Fruit fly (Drosophila melanogaster) whole organism, embryonic: Measurements from ENCODE around the gene CG32811.
A peak's percentile ranks its signal among the peaks of the same experiment; 100 is the strongest.

Source experiments
- Atf3 ChIP-seq: fragments of 200-800 bp; sonication (Bioruptor generic); optimal IDR thresholded peaks from 3 replicates; lab custom pipeline; 2016; ENCODE audit warnings: missing biosample characterization, missing genetic modification characterization
- B-H2 ChIP-seq: fragments of 200-800 bp; sonication (Bioruptor generic); optimal IDR thresholded peaks from 2 replicates; lab custom pipeline; 2018; ENCODE audit warnings: missing biosample characterization, mild to moderate bottlenecking, missing genetic modification characterization
- BEAF-32 ChIP-seq: fragments of 200-800 bp; sonication (Bioruptor generic); optimal IDR thresholded peaks from 3 replicates; lab custom pipeline; 2017; ENCODE audit warnings: missing biosample characterization, missing genetic modification characterization, mild to moderate bottlenecking, moderate library complexity, missing genetic modification reagents
- BtbVII ChIP-seq: fragments of 200-800 bp; sonication (Bioruptor generic); optimal IDR thresholded peaks from 3 replicates; lab custom pipeline; 2017; ENCODE audit warnings: missing biosample characterization, mild to moderate bottlenecking, missing genetic modification characterization
- CG10147 ChIP-seq: fragments of 200-800 bp; sonication (Bioruptor generic); optimal IDR thresholded peaks from 2 replicates; lab custom pipeline; 2019; ENCODE audit warnings: missing biosample characterization, mild to moderate bottlenecking, missing genetic modification characterization, moderate library complexity
- CG10565 ChIP-seq: fragments of 200-800 bp; sonication (Bioruptor generic); optimal IDR thresholded peaks from 3 replicates; lab custom pipeline; 2016; ENCODE audit warnings: missing biosample characterization, mild to moderate bottlenecking, missing genetic modification characterization
- CG11504 ChIP-seq: fragments of 200-800 bp; sonication (Bioruptor generic); optimal IDR thresholded peaks from 3 replicates; lab custom pipeline; 2019; ENCODE audit warnings: missing biosample characterization, mild to moderate bottlenecking, missing genetic modification characterization, moderate library complexity
- CG11723 ChIP-seq: fragments of 200-800 bp; sonication (Bioruptor generic); optimal IDR thresholded peaks from 2 replicates; lab custom pipeline; 2017; ENCODE audit warnings: missing biosample characterization, mild to moderate bottlenecking, missing genetic modification characterization
- CG13424 ChIP-seq: fragments of 200-800 bp; sonication (Bioruptor generic); optimal IDR thresholded peaks from 2 replicates; lab custom pipeline; 2019; ENCODE audit warnings: missing biosample characterization, mild to moderate bottlenecking, missing genetic modification characterization, moderate library complexity
- CG15011 ChIP-seq: fragments of 200-800 bp; sonication (Bioruptor generic); optimal IDR thresholded peaks from 3 replicates; lab custom pipeline; 2018; ENCODE audit warnings: missing biosample characterization, mild to moderate bottlenecking, missing genetic modification characterization
- CG17359 ChIP-seq: fragments of 200-800 bp; sonication (Bioruptor generic); optimal IDR thresholded peaks from 3 replicates; lab custom pipeline; 2018; ENCODE audit warnings: missing biosample characterization, mild to moderate bottlenecking, missing genetic modification characterization, moderate library complexity
- CG17612 ChIP-seq: fragments of 200-800 bp; sonication (Bioruptor generic); IDR thresholded peaks from 2 replicates; pipeline ENCODE4 v1.3.6; 2022; ENCODE audit warnings: missing biosample characterization, missing genetic modification characterization
- CG18476 ChIP-seq: fragments of 200-800 bp; sonication (Bioruptor generic); optimal IDR thresholded peaks from 2 replicates; lab custom pipeline; 2016; ENCODE audit warnings: missing biosample characterization, mild to moderate bottlenecking, missing genetic modification characterization
- CG18764 ChIP-seq: fragments of 200-800 bp; sonication (Bioruptor generic); optimal IDR thresholded peaks from 3 replicates; lab custom pipeline; 2016; ENCODE audit warnings: missing biosample characterization, missing genetic modification characterization
- CG31224 ChIP-seq: fragments of 200-800 bp; sonication (Bioruptor generic); IDR thresholded peaks from 2 replicates; pipeline ENCODE4 v1.3.6; 2022; ENCODE audit warnings: missing biosample characterization, missing genetic modification characterization
- CG32767 ChIP-seq: fragments of 200-800 bp; sonication (Bioruptor generic); IDR thresholded peaks from 2 replicates; pipeline ENCODE4 v1.3.6; 2022; ENCODE audit warnings: missing biosample characterization, missing genetic modification characterization
- CG32772 ChIP-seq: fragments of 200-800 bp; sonication (Bioruptor generic); IDR thresholded peaks from 2 replicates; pipeline ENCODE4 v1.3.6; 2022; ENCODE audit warnings: missing biosample characterization, missing genetic modification characterization
- CG4404 ChIP-seq: fragments of 200-800 bp; sonication (Bioruptor generic); IDR thresholded peaks from 2 replicates; pipeline ENCODE4 v1.3.6; 2022; ENCODE audit warnings: missing biosample characterization, missing genetic modification characterization
- CG5245 ChIP-seq: fragments of 200-800 bp; sonication (Bioruptor generic); optimal IDR thresholded peaks from 3 replicates; lab custom pipeline; 2016; ENCODE audit warnings: missing biosample characterization, missing genetic modification characterization
- CG6272 ChIP-seq: fragments of 200-800 bp; sonication (Bioruptor generic); IDR thresholded peaks from 2 replicates; pipeline ENCODE4 v1.3.6; 2022; ENCODE audit warnings: missing biosample characterization, missing genetic modification characterization
- CG7556 ChIP-seq: fragments of 200-800 bp; sonication (Bioruptor generic); optimal IDR thresholded peaks from 2 replicates; lab custom pipeline; 2017; ENCODE audit warnings: missing biosample characterization, mild to moderate bottlenecking, missing genetic modification characterization
- CG7987 ChIP-seq: fragments of 200-800 bp; sonication (Bioruptor generic); optimal IDR thresholded peaks from 2 replicates; lab custom pipeline; 2018; ENCODE audit warnings: missing biosample characterization, mild to moderate bottlenecking, missing genetic modification characterization, moderate library complexity
- CG9727 ChIP-seq: fragments of 200-800 bp; sonication (Bioruptor generic); optimal IDR thresholded peaks from 3 replicates; lab custom pipeline; 2017; ENCODE audit warnings: missing biosample characterization, mild to moderate bottlenecking, missing genetic modification characterization
- CHES-1-like ChIP-seq: fragments of 200-800 bp; sonication (Bioruptor generic); optimal IDR thresholded peaks from 2 replicates; lab custom pipeline; 2016; ENCODE audit warnings: missing biosample characterization, missing genetic modification characterization
- Elba2 ChIP-seq: fragments of 200-800 bp; sonication (Bioruptor generic); optimal IDR thresholded peaks from 3 replicates; lab custom pipeline; 2016; ENCODE audit warnings: missing biosample characterization, missing genetic modification characterization
- Ets97D ChIP-seq: fragments of 200-800 bp; sonication (Bioruptor generic); optimal IDR thresholded peaks from 3 replicates; lab custom pipeline; 2016; ENCODE audit warnings: missing biosample characterization, missing genetic modification characterization
- H15 ChIP-seq: fragments of 200-800 bp; sonication (Bioruptor generic); IDR thresholded peaks from 3 replicates; pipeline ENCODE4 v1.3.6; 2022; ENCODE audit warnings: missing biosample characterization, missing genetic modification characterization
- Hmx ChIP-seq: fragments of 200-800 bp; sonication (Bioruptor generic); optimal IDR thresholded peaks from 2 replicates; lab custom pipeline; 2016; ENCODE audit warnings: missing biosample characterization, missing genetic modification characterization
- Hr39 ChIP-seq: fragments of >200 bp; optimal IDR thresholded peaks from 2 replicates; lab custom pipeline; 2017
- Hr78 ChIP-seq, 2 experiments: fragments of 200-800 bp in 1 of 2; fragments of >200 bp in 1 of 2; sonication (Bioruptor generic) in 1 of 2; optimal IDR thresholded peaks; 2 replicates each; lab custom pipeline; 2017 to 2019; ENCODE audit warnings: missing biosample characterization in 2 of 2, missing genetic modification characterization in 2 of 2, mild to moderate bottlenecking in 1 of 2, moderate library complexity in 1 of 2
- Meics ChIP-seq: fragments of 200-800 bp; sonication (Bioruptor generic); optimal IDR thresholded peaks from 2 replicates; lab custom pipeline; 2017; ENCODE audit warnings: missing biosample characterization, mild to moderate bottlenecking, missing genetic modification characterization
- NfI ChIP-seq: fragments of 200-800 bp; sonication (Bioruptor generic); optimal IDR thresholded peaks from 3 replicates; lab custom pipeline; 2018; ENCODE audit warnings: missing biosample characterization, mild to moderate bottlenecking, missing genetic modification characterization, moderate library complexity
- Rfx ChIP-seq: fragments of 200-800 bp; sonication (Bioruptor generic); IDR thresholded peaks from 2 replicates; pipeline ENCODE4 v1.3.6; 2022; ENCODE audit warnings: missing biosample characterization, missing genetic modification characterization
- Six4 ChIP-seq: fragments of 200-800 bp; sonication (Bioruptor generic); optimal IDR thresholded peaks from 2 replicates; lab custom pipeline; 2016; ENCODE audit warnings: missing biosample characterization, missing genetic modification characterization
- TFAM ChIP-seq: fragments of 200-800 bp; sonication (Bioruptor generic); optimal IDR thresholded peaks from 2 replicates; lab custom pipeline; 2017; ENCODE audit warnings: missing biosample characterization, missing genetic modification characterization, inconsistent platforms
- YL-1 ChIP-seq: fragments of 200-800 bp; sonication (Bioruptor generic); optimal IDR thresholded peaks from 3 replicates; lab custom pipeline; 2017; ENCODE audit warnings: missing biosample characterization, mild to moderate bottlenecking, missing genetic modification characterization
- ash1 ChIP-seq: fragments of 200-800 bp; sonication (Bioruptor generic); optimal IDR thresholded peaks from 2 replicates; lab custom pipeline; 2018; ENCODE audit warnings: missing biosample characterization, mild to moderate bottlenecking, missing genetic modification characterization
- bsh ChIP-seq, 2 experiments: fragments of 200-800 bp; sonication (Bioruptor generic); optimal IDR thresholded peaks; 2 replicates each; lab custom pipeline; 2017 to 2018; ENCODE audit warnings: mild to moderate bottlenecking in 2 of 2, missing biosample characterization in 2 of 2, missing genetic modification characterization in 2 of 2, moderate library complexity in 1 of 2
- chn ChIP-seq: fragments of 200-800 bp; sonication (Bioruptor generic); optimal IDR thresholded peaks from 2 replicates; lab custom pipeline; 2016; ENCODE audit warnings: missing biosample characterization, missing genetic modification characterization
- dysf ChIP-seq: fragments of 200-800 bp; sonication (Bioruptor generic); IDR thresholded peaks from 3 replicates; pipeline ENCODE4 v1.3.6; 2022; ENCODE audit warnings: missing biosample characterization, missing genetic modification characterization
- ewg ChIP-seq: fragments of 200-800 bp; sonication (Bioruptor generic); optimal IDR thresholded peaks from 3 replicates; lab custom pipeline; 2017; ENCODE audit warnings: mild to moderate bottlenecking, missing biosample characterization, missing genetic modification reagents, missing genetic modification characterization
- fd3F ChIP-seq: fragments of 200-800 bp; sonication (Bioruptor generic); optimal IDR thresholded peaks from 2 replicates; lab custom pipeline; 2018; ENCODE audit warnings: missing biosample characterization, mild to moderate bottlenecking, missing genetic modification characterization, moderate library complexity
- gt ChIP-seq: fragments of 200-800 bp; sonication (Bioruptor generic); IDR thresholded peaks from 2 replicates; pipeline ENCODE4 v1.3.6; 2022; ENCODE audit warnings: missing biosample characterization, missing genetic modification characterization
- phol ChIP-seq: fragments of 200-800 bp; sonication (Bioruptor generic); optimal IDR thresholded peaks from 3 replicates; lab custom pipeline; 2018; ENCODE audit warnings: missing biosample characterization, mild to moderate bottlenecking, missing genetic modification characterization, moderate library complexity
- pzg ChIP-seq: fragments of 200-800 bp; sonication (Bioruptor generic); optimal IDR thresholded peaks from 3 replicates; lab custom pipeline; 2018; ENCODE audit warnings: missing biosample characterization, mild to moderate bottlenecking, missing genetic modification characterization, moderate library complexity
- salm ChIP-seq: fragments of 200-800 bp; sonication (Bioruptor generic); optimal IDR thresholded peaks from 2 replicates; lab custom pipeline; 2018; ENCODE audit warnings: missing biosample characterization, mild to moderate bottlenecking, missing genetic modification characterization
- sisA ChIP-seq: fragments of 200-800 bp; sonication (Bioruptor generic); IDR thresholded peaks from 2 replicates; pipeline ENCODE4 v1.3.6; 2022; ENCODE audit warnings: missing biosample characterization, missing genetic modification characterization
- tx ChIP-seq: fragments of 200-800 bp; sonication (Bioruptor generic); optimal IDR thresholded peaks from 2 replicates; lab custom pipeline; 2016; ENCODE audit warnings: missing biosample characterization, missing genetic modification characterization
- usp ChIP-seq: fragments of >200 bp; optimal IDR thresholded peaks from 2 replicates; lab custom pipeline; 2017; ENCODE audit warnings: missing biosample characterization, missing genetic modification characterization

Gene CG32811

DNA sequence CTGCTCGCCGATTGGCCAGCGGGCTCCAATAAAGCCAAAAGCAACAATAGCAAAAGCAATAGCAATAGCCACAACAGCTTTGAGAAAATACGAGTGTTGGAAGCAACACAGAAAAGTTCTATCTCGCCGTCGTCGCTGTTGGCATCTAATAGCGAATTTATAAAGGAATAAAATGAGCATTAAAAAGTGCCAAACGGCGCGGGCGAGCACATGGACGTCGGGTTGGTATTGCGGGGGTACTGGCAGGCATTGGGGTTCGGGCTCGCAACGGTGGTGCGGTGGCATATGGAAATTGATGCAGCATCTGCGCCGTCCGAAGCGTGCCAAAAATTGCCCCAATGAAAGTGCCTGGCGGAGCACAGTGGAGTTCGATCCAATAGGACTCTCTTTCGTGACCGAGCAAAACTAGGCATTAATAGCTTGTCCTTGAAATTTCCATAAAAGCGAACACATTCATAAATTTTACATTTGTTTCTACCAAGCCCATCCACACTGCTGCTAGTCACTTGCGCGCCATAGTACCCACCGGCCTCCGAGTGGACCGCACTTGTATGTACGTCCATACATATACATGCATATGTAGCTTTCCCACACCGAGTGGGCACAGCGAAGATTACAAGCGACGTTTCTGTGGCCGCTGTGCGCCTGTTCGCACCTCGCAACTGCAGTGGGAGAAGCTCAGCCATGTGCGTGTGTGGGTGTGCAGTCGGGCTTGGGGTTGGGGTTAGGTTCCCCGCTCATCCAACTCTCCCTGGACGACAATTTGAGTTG, 21.2 kb downstream of the CG32811 start (continued):
- peak; percentile 81 for TF ChIP-seq CG11723
- TF ChIP-seq CG32772 (GFP tag; lab: Robert Waterston, UW) = peak; percentile 91
- TF ChIP-seq fd3F (GFP tag; lab: Kevin White, UChicago) = peak; percentile 86
- TF ChIP-seq Rfx (GFP tag; lab: Robert Waterston, UW) = peak; percentile 96
- TF ChIP-seq usp (GFP tag; lab: Kevin White, UChicago) = no peak
- peak; percentile 66; the same call in 1 of the 2 replicates for TF ChIP-seq CG4404 (GFP tag; lab: Robert Waterston, UW)
- peak; percentile 78 for TF ChIP-seq CG18764 (GFP tag; lab: Kevin White, UChicago)
- peak; percentile 81 for TF ChIP-seq gt
- peak; percentile 97 for TF ChIP-seq dysf
- TF ChIP-seq BEAF-32 (GFP tag; lab: Kevin White, UChicago) = peak; percentile 3
- TF ChIP-seq sisA (GFP tag; lab: Robert Waterston, UW) = peak; percentile 93
- peak; percentile 92 for TF ChIP-seq NfI (GFP tag; lab: Kevin White, UChicago)
- peak; percentile 19 for TF ChIP-seq pzg (GFP tag; lab: Kevin White, UChicago)
- peak; percentile 70 for TF ChIP-seq CG17612 (GFP tag; lab: Robert Waterston, UW)
- peak; percentile 90 for TF ChIP-seq CG9727 (GFP tag; lab: Kevin White, UChicago)
- peak; percentile 95 for TF ChIP-seq Atf3 (GFP tag; lab: Kevin White, UChicago)
- peak; percentile 95 for TF ChIP-seq CG31224
- TF ChIP-seq CG10147 (GFP tag; lab: Kevin White, UChicago) = peak; percentile 86
- peak; percentile 56 for TF ChIP-seq Ets97D (GFP tag; lab: Kevin White, UChicago)
- peak; percentile 85 for TF ChIP-seq ewg
- peak; percentile 93 for TF ChIP-seq CG11504 (tag; lab: Kevin White, UChicago)
- peak in 1 of 2 experiments; percentile 33 for TF ChIP-seq Hr78 (GFP tag; optimal IDR thresholded peaks at IDR 0.05; lab: Kevin White, UChicago)
- peak; percentile 30 for TF ChIP-seq YL-1
- peak; percentile 90 for TF ChIP-seq CG32767 (GFP tag; lab: Robert Waterston, UW)
- TF ChIP-seq Meics = peak; percentile 95
- peak; percentile 90 for TF ChIP-seq CG15011 (GFP tag; lab: Kevin White, UChicago)
- peak; percentile 72 for TF ChIP-seq Hmx (GFP tag; lab: Kevin White, UChicago)
- peak; percentile 86 for TF ChIP-seq CG13424 (tag; lab: Kevin White, UChicago)
- TF ChIP-seq CG7987 = peak; percentile 69
- TF ChIP-seq CG17359 = peak; percentile 92
- TF ChIP-seq ash1 (GFP tag; lab: Kevin White, UChicago) = peak; percentile 50
- peak; percentile 93 for TF ChIP-seq H15
- peak; percentile 35 for TF ChIP-seq TFAM (GFP tag; lab: Kevin White, UChicago)
- TF ChIP-seq phol (tag; lab: Kevin White, UChicago) = peak; percentile 83
- peak; percentile 37 for TF ChIP-seq CG10565 (GFP tag; lab: Kevin White, UChicago)
- TF ChIP-seq CG7556 (GFP tag; lab: Kevin White, UChicago) = peak; percentile 93
- no peak for TF ChIP-seq Hr39 (lab: Kevin White, UChicago)
- TF ChIP-seq chn (GFP tag; lab: Kevin White, UChicago) = peak; percentile 83
- TF ChIP-seq Elba2 (GFP tag; lab: Kevin White, UChicago) = no peak
- TF ChIP-seq CG18476 (GFP tag; lab: Kevin White, UChicago) = peak; percentile 80
- peak; percentile 85 for TF ChIP-seq CG6272 (GFP tag; lab: Robert Waterston, UW)
- TF ChIP-seq tx (GFP tag; lab: Kevin White, UChicago) = peak; percentile 85
- TF ChIP-seq BtbVII (GFP tag; lab: Kevin White, UChicago) = peak; percentile 92
- peak; percentile 91 for TF ChIP-seq CHES-1-like (GFP tag; lab: Kevin White, UChicago)
- TF ChIP-seq bsh (GFP tag; optimal IDR thresholded peaks at IDR 0.05; lab: Kevin White, UChicago) = peak; percentile 83 to 86
- TF ChIP-seq Six4 (GFP tag; lab: Kevin White, UChicago) = peak; percentile 86
- peak; percentile 93 for TF ChIP-seq CG5245 (GFP tag; lab: Kevin White, UChicago)
- peak; percentile 84 for TF ChIP-seq salm (tag; lab: Kevin White, UChicago)
- TF ChIP-seq B-H2 (GFP tag; lab: Kevin White, UChicago) = no peak
